Worm (Caenorhabditis elegans) whole organism, L1 larva: Measurements from ENCODE around the gene ZK370.6.

Experiments
- C04F5.9 ChIP-seq: sonication (generic microtip); optimal IDR thresholded peaks from 2 replicates; lab custom pipeline; 2016; ENCODE audit warnings: missing genetic modification characterization, missing compliant biosample characterization
- C16A3.4 ChIP-seq: fragments of 150-350 bp; optimal IDR thresholded peaks from 2 replicates; lab custom pipeline; 2014; ENCODE audit warnings: missing biosample characterization, missing genetic modification characterization
- C34B4.2 ChIP-seq: sonication (generic microtip); optimal IDR thresholded peaks from 2 replicates; lab custom pipeline; 2017; ENCODE audit warnings: mild to moderate bottlenecking, missing genetic modification characterization, missing compliant biosample characterization
- F16B12.6 ChIP-seq: fragments of 150-350 bp; optimal IDR thresholded peaks from 2 replicates; lab custom pipeline; 2014; ENCODE audit warnings: missing biosample characterization, missing genetic modification characterization
- Y116A8C.19 ChIP-seq: sonication (generic microtip); optimal IDR thresholded peaks from 2 replicates; lab custom pipeline; 2016; ENCODE audit warnings: missing compliant biosample characterization, missing genetic modification characterization, borderline replicate concordance
- aha-1 ChIP-seq: fragments of 150-350 bp; optimal IDR thresholded peaks from 2 replicates; lab custom pipeline; 2014; ENCODE audit warnings: missing biosample characterization, missing genetic modification characterization
- aly-2 ChIP-seq: fragments of 150-350 bp; optimal IDR thresholded peaks from 2 replicates; lab custom pipeline; 2014; ENCODE audit warnings: missing biosample characterization, missing genetic modification characterization
- ama-1 ChIP-seq: fragments of 150-350 bp; optimal IDR thresholded peaks from 2 replicates; lab custom pipeline; 2014
- blmp-1 ChIP-seq: fragments of 150-350 bp; optimal IDR thresholded peaks from 2 replicates; lab custom pipeline; 2014; ENCODE audit warnings: missing biosample characterization, missing genetic modification characterization
- ceh-63 ChIP-seq: fragments of 200-800 bp; sonication (Bioruptor generic); optimal IDR thresholded peaks from 2 replicates; lab custom pipeline; 2018; ENCODE audit warnings: mild to moderate bottlenecking, missing genetic modification characterization, missing compliant biosample characterization
- ceh-8 ChIP-seq: fragments of 200-800 bp; sonication (Bioruptor generic); optimal IDR thresholded peaks from 2 replicates; lab custom pipeline; 2018; ENCODE audit warnings: mild to moderate bottlenecking, missing genetic modification characterization, moderate library complexity, missing compliant biosample characterization
- ceh-88 ChIP-seq: fragments of 200-800 bp; sonication (Bioruptor generic); IDR thresholded peaks from 2 replicates; pipeline ENCODE4 v1.3.6; 2022; ENCODE audit warnings: missing genetic modification characterization, missing compliant biosample characterization
- ceh-90 ChIP-seq: sonication (generic microtip); optimal IDR thresholded peaks from 2 replicates; lab custom pipeline; 2016; ENCODE audit warnings: missing genetic modification characterization, missing compliant biosample characterization
- dpl-1 ChIP-seq, 3 experiments: fragments of 150-350 bp in 2 of 3; sonication (generic microtip) in 1 of 3; optimal IDR thresholded peaks; 2 replicates each; lab custom pipeline; 2014 to 2017; ENCODE audit warnings: missing biosample characterization in 3 of 3, missing genetic modification characterization in 3 of 3, missing genetic modification reagents in 3 of 3
- egl-13 ChIP-seq: sonication (generic microtip); optimal IDR thresholded peaks from 2 replicates; lab custom pipeline; 2016; ENCODE audit warnings: missing genotype, missing genetic modification reagents, missing genetic modification characterization, missing compliant biosample characterization
- elt-2 ChIP-seq: sonication (generic microtip); optimal IDR thresholded peaks from 2 replicates; lab custom pipeline; 2016; ENCODE audit warnings: missing genetic modification characterization, mild to moderate bottlenecking, inconsistent platforms, missing compliant biosample characterization, missing genetic modification reagents
- elt-3 ChIP-seq, 6 experiments: fragments of 150-350 bp in 1 of 6; sonication (generic microtip); optimal IDR thresholded peaks; 2 replicates each; lab custom pipeline; 2017 to 2018; ENCODE audit warnings: missing biosample characterization in 6 of 6, missing genetic modification characterization in 6 of 6, inconsistent platforms in 1 of 6
- ets-5 ChIP-seq: fragments of 200-800 bp; sonication (Bioruptor generic); IDR thresholded peaks from 2 replicates; pipeline ENCODE4 v1.3.6; 2022; ENCODE audit warnings: missing genetic modification characterization, missing compliant biosample characterization
- fkh-10 ChIP-seq: sonication (generic microtip); optimal IDR thresholded peaks from 2 replicates; lab custom pipeline; 2017; ENCODE audit warnings: missing biosample characterization, missing genetic modification reagents, missing genetic modification characterization
- fos-1 ChIP-seq: fragments of 150-350 bp; optimal IDR thresholded peaks from 2 replicates; lab custom pipeline; 2014; ENCODE audit warnings: missing biosample characterization, missing genetic modification characterization
- grh-1 ChIP-seq: fragments of 200-800 bp; sonication (Bioruptor generic); IDR thresholded peaks from 2 replicates; pipeline ENCODE4 v1.3.6; 2022; ENCODE audit warnings: missing genetic modification reagents, missing genetic modification characterization, missing compliant biosample characterization
- hlh-17 ChIP-seq: fragments of 200-800 bp; sonication (Bioruptor generic); optimal IDR thresholded peaks from 2 replicates; lab custom pipeline; 2018; ENCODE audit warnings: missing genetic modification characterization, mild to moderate bottlenecking, missing compliant biosample characterization, moderate library complexity, borderline replicate concordance
- hlh-4 ChIP-seq: sonication (generic microtip); optimal IDR thresholded peaks from 2 replicates; lab custom pipeline; 2016; ENCODE audit warnings: mild to moderate bottlenecking, missing genetic modification characterization, missing compliant biosample characterization
- hpl-2 ChIP-seq: fragments of 150-350 bp; optimal IDR thresholded peaks from 2 replicates; lab custom pipeline; 2014; ENCODE audit warnings: missing biosample characterization, missing genetic modification reagents, missing genetic modification characterization
- irx-1 ChIP-seq: sonication (generic microtip); optimal IDR thresholded peaks from 2 replicates; lab custom pipeline; 2016; ENCODE audit warnings: missing genetic modification characterization, missing compliant biosample characterization
- jun-1 ChIP-seq: fragments of 150-350 bp; optimal IDR thresholded peaks from 2 replicates; lab custom pipeline; 2014; ENCODE audit warnings: missing biosample characterization, missing genetic modification reagents, missing genetic modification characterization
- lin-14 ChIP-seq: fragments of 200-800 bp; sonication (Bioruptor generic); optimal IDR thresholded peaks from 2 replicates; lab custom pipeline; 2018; ENCODE audit warnings: mild to moderate bottlenecking, missing genetic modification characterization, moderate library complexity, missing compliant biosample characterization
- lin-15B ChIP-seq: fragments of 150-350 bp; sonication (generic microtip); optimal IDR thresholded peaks from 3 replicates; lab custom pipeline; 2014; ENCODE audit warnings: missing biosample characterization, missing genetic modification characterization
- lir-3 ChIP-seq: sonication (generic microtip); optimal IDR thresholded peaks from 2 replicates; lab custom pipeline; 2016; ENCODE audit warnings: mild to moderate bottlenecking, missing genetic modification characterization, moderate library complexity, missing compliant biosample characterization; ENCODE audit not compliant: poor library complexity
- lsy-2 ChIP-seq, 2 experiments: fragments of 150-350 bp; optimal IDR thresholded peaks; 2 replicates each; lab custom pipeline; 2014; ENCODE audit warnings: missing biosample characterization in 2 of 2, missing genetic modification characterization in 2 of 2
- mab-9 ChIP-seq: fragments of 200-800 bp; sonication (Bioruptor generic); IDR thresholded peaks from 2 replicates; pipeline ENCODE4 v1.3.6; 2022; ENCODE audit warnings: missing genetic modification reagents, missing genetic modification characterization, missing compliant biosample characterization
- nhr-11 ChIP-seq: fragments of 150-350 bp; optimal IDR thresholded peaks from 2 replicates; lab custom pipeline; 2014; ENCODE audit warnings: missing biosample characterization, missing genetic modification characterization
- nhr-12 ChIP-seq: sonication (generic microtip); optimal IDR thresholded peaks from 2 replicates; lab custom pipeline; 2017; ENCODE audit warnings: missing biosample characterization, missing genetic modification characterization
- nhr-20 ChIP-seq: sonication (generic microtip); optimal IDR thresholded peaks from 2 replicates; lab custom pipeline; 2016; ENCODE audit warnings: mild to moderate bottlenecking, missing genetic modification characterization, missing compliant biosample characterization
- nhr-237 ChIP-seq: fragments of 150-350 bp; optimal IDR thresholded peaks from 2 replicates; lab custom pipeline; 2014; ENCODE audit warnings: missing biosample characterization, missing genetic modification characterization
- nhr-47 ChIP-seq: sonication (generic microtip); optimal IDR thresholded peaks from 2 replicates; lab custom pipeline; 2016; ENCODE audit warnings: mild to moderate bottlenecking, missing genetic modification characterization, moderate library complexity, missing compliant biosample characterization
- nhr-76 ChIP-seq: sonication (generic microtip); optimal IDR thresholded peaks from 2 replicates; lab custom pipeline; 2017; ENCODE audit warnings: missing biosample characterization, missing genetic modification characterization
- nhr-77 ChIP-seq: fragments of 150-350 bp; optimal IDR thresholded peaks from 2 replicates; lab custom pipeline; 2014; ENCODE audit warnings: missing biosample characterization, missing genetic modification characterization
- pag-3 ChIP-seq: sonication (generic microtip); optimal IDR thresholded peaks from 2 replicates; lab custom pipeline; 2017; ENCODE audit warnings: missing genetic modification characterization, mild to moderate bottlenecking, missing compliant biosample characterization, antibody characterized with exemption, borderline replicate concordance; ENCODE audit not compliant: insufficient read depth
- pax-3 ChIP-seq: fragments of 200-800 bp; sonication (Bioruptor generic); optimal IDR thresholded peaks from 2 replicates; lab custom pipeline; 2018; ENCODE audit warnings: mild to moderate bottlenecking, missing genetic modification characterization, moderate library complexity, missing compliant biosample characterization
- skn-1 ChIP-seq: fragments of 150-350 bp; optimal IDR thresholded peaks from 2 replicates; lab custom pipeline; 2014; ENCODE audit warnings: missing biosample characterization, missing genetic modification characterization
- snu-23 ChIP-seq: sonication (generic microtip); optimal IDR thresholded peaks from 2 replicates; lab custom pipeline; 2016; ENCODE audit warnings: missing genetic modification characterization, missing compliant biosample characterization
- sup-37 ChIP-seq: fragments of 200-800 bp; sonication (Bioruptor generic); optimal IDR thresholded peaks from 2 replicates; lab custom pipeline; 2018; ENCODE audit warnings: mild to moderate bottlenecking, missing genetic modification characterization, missing compliant biosample characterization
- swsn-7 ChIP-seq: sonication (generic microtip); optimal IDR thresholded peaks from 2 replicates; lab custom pipeline; 2016; ENCODE audit warnings: missing genetic modification characterization, missing compliant biosample characterization
- tbx-2 ChIP-seq: sonication (generic microtip); optimal IDR thresholded peaks from 2 replicates; lab custom pipeline; 2016; ENCODE audit warnings: missing genetic modification characterization, missing compliant biosample characterization
- tlp-1 ChIP-seq: fragments of 150-350 bp; optimal IDR thresholded peaks from 2 replicates; lab custom pipeline; 2014; ENCODE audit warnings: missing biosample characterization, missing genetic modification characterization
- unc-130 ChIP-seq: fragments of 150-350 bp; optimal IDR thresholded peaks from 2 replicates; lab custom pipeline; 2017; ENCODE audit warnings: missing biosample characterization, missing genetic modification characterization, inconsistent platforms
- unc-30 ChIP-seq: sonication (generic microtip); optimal IDR thresholded peaks from 2 replicates; lab custom pipeline; 2017; ENCODE audit warnings: missing biosample characterization, missing genetic modification characterization
- unc-62 ChIP-seq: fragments of 150-350 bp; optimal IDR thresholded peaks from 2 replicates; lab custom pipeline; 2014; ENCODE audit warnings: missing biosample characterization, missing genetic modification reagents, missing genetic modification characterization
- unc-98 ChIP-seq: fragments of 200-800 bp; sonication (Bioruptor generic); IDR thresholded peaks from 2 replicates; pipeline ENCODE4 v1.3.6; 2022; ENCODE audit warnings: missing genetic modification characterization, missing compliant biosample characterization
- vab-15 ChIP-seq: sonication (generic microtip); optimal IDR thresholded peaks from 2 replicates; lab custom pipeline; 2017; ENCODE audit warnings: missing genotype, mild to moderate bottlenecking, missing genetic modification characterization, missing compliant biosample characterization
- zag-1 ChIP-seq: fragments of 150-350 bp; optimal IDR thresholded peaks from 2 replicates; lab custom pipeline; 2014; ENCODE audit warnings: missing biosample characterization, missing genetic modification characterization
- zip-4 ChIP-seq: fragments of 200-800 bp; sonication (Bioruptor generic); optimal IDR thresholded peaks from 2 replicates; lab custom pipeline; 2018; ENCODE audit warnings: mild to moderate bottlenecking, missing genetic modification characterization, moderate library complexity, missing compliant biosample characterization
- ztf-4 ChIP-seq: fragments of 150-350 bp; optimal IDR thresholded peaks from 2 replicates; lab custom pipeline; 2014; ENCODE audit warnings: missing biosample characterization, missing genetic modification characterization

ZK370.6 gene

ce11 chrIII:8696680-8697079, 47.0 kb downstream of the ZK370.6 start:
- TF ChIP-seq hpl-2 (no peak), elt-3 (tag; optimal IDR thresholded peaks at IDR 0.05; lab: Kevin White, UChicago) (no peak), irx-1 (tag; lab: Kevin White, UChicago) (no peak), sup-37 (GFP tag; lab: Kevin White, UChicago) (no peak), skn-1 (tag; lab: Kevin White, UChicago) (no peak), hlh-4 (tag; lab: Kevin White, UChicago) (no peak), aly-2 (tag; lab: Kevin White, UChicago) (no peak), blmp-1 (tag; lab: Kevin White, UChicago) (peak; percentile 92), pax-3 (tag; lab: Kevin White, UChicago) (no peak), fkh-10 (GFP tag; lab: Kevin White, UChicago) (no peak), lir-3 (no peak), lin-14 (GFP tag; lab: Kevin White, UChicago) (peak; percentile 66), snu-23 (peak; percentile 45), zip-4 (GFP tag; lab: Kevin White, UChicago) (no peak), elt-2 (no peak), ceh-8 (GFP tag; lab: Kevin White, UChicago) (no peak), jun-1 (tag; lab: Kevin White, UChicago) (no peak), lsy-2 (tag; optimal IDR thresholded peaks at IDR 0.05; lab: Kevin White, UChicago) (peak in 1 of 2 experiments; percentile 49), nhr-77 (tag; lab: Kevin White, UChicago) (no peak), nhr-12 (tag; lab: Kevin White, UChicago) (no peak), ceh-90 (tag; lab: Kevin White, UChicago) (no peak), egl-13 (tag; lab: Kevin White, UChicago) (no peak), C34B4.2 (tag; lab: Kevin White, UChicago) (no peak), tbx-2 (tag; lab: Kevin White, UChicago) (no peak), F16B12.6 (no peak), ceh-88 (no peak), unc-30 (tag; lab: Kevin White, UChicago) (no peak), ceh-63 (GFP tag; lab: Kevin White, UChicago) (no peak), unc-98 (GFP tag; lab: Robert Waterston, UW) (no peak), unc-130 (tag; lab: Kevin White, UChicago) (no peak), swsn-7 (peak; percentile 15), zag-1 (no peak), aha-1 (tag; lab: Kevin White, UChicago) (no peak), nhr-237 (tag; lab: Kevin White, UChicago) (no peak), nhr-11 (tag; lab: Kevin White, UChicago) (no peak), pag-3 (tag; lab: Kevin White, UChicago) (no peak), tlp-1 (tag; lab: Kevin White, UChicago) (no peak), ztf-4 (tag; lab: Kevin White, UChicago) (no peak), C16A3.4 (tag; lab: Kevin White, UChicago) (no peak), ets-5 (GFP tag; lab: Robert Waterston, UW) (no peak), dpl-1 (GFP tag; optimal IDR thresholded peaks at IDR 0.05; lab: Kevin White, UChicago) (peak in 1 of 3 experiments; percentile 24), unc-62 (GFP tag; lab: Kevin White, UChicago) (no peak), nhr-47 (tag; lab: Kevin White, UChicago) (peak; percentile 3), ama-1 (no peak), mab-9 (GFP tag; lab: Robert Waterston, UW) (no peak), hlh-17 (GFP tag; lab: Kevin White, UChicago) (no peak), nhr-20 (tag; lab: Kevin White, UChicago) (peak; percentile 8), fos-1 (tag; lab: Kevin White, UChicago) (peak; percentile 42), C04F5.9 (no peak), nhr-76 (tag; lab: Kevin White, UChicago) (no peak), vab-15 (tag; lab: Kevin White, UChicago) (no peak), grh-1 (GFP tag; lab: Robert Waterston, UW) (no peak), lin-15B (tag; lab: Kevin White, UChicago) (no peak), Y116A8C.19 (no peak)
